Fruit fly (Drosophila melanogaster) S2 (cell line): ENCODE results near the gene Cyp4d20.
A peak's percentile ranks its signal among the peaks of the same experiment; 100 is the strongest.

Experiments used
- CG8478 ChIP-seq: fragments of >200 bp; optimal IDR thresholded peaks from 2 replicates; lab custom pipeline; 2018
- CTCF ChIP-seq, 2 experiments: fragments of >200 bp; optimal IDR thresholded peaks; 2 replicates each; lab custom pipeline; 2018

Cyp4d20 gene

dm6 chr3L:2478349-2478959, at the start of gene Cyp4d20:
Gene Cyp4d20 (minus strand): TSS chr3L:2478448.
- TF ChIP-seq CTCF (optimal IDR thresholded peaks at IDR 0.05; lab: Kevin White, UChicago) = no peak
- no peak for TF ChIP-seq CG8478 (lab: Kevin White, UChicago)

dm6 chr3L:2526873-2527272, 48.6 kb upstream of the Cyp4d20 start, which contains the start of gene CG32295:
Gene CG32295 (minus strand): TSS chr3L:2526973.
- TF ChIP-seq CG8478 (lab: Kevin White, UChicago) = no peak
- TF ChIP-seq CTCF (optimal IDR thresholded peaks at IDR 0.05; lab: Kevin White, UChicago) = no peak

- TF ChIP-seq CG8478 (lab: Kevin White, UChicago) (no peak), CTCF (optimal IDR thresholded peaks at IDR 0.05; lab: Kevin White, UChicago) (no peak)
Measured at dm6 chr3L:2515197-2515596, 36.9 kb upstream of the Cyp4d20 start.

- TF ChIP-seq CG8478 (lab: Kevin White, UChicago) = no peak
- no peak for TF ChIP-seq CTCF (optimal IDR thresholded peaks at IDR 0.05; lab: Kevin White, UChicago)
Measured at dm6 chr3L:2504796-2505195, 26.5 kb upstream of the Cyp4d20 start.

dm6 chr3L:2504031-2504615, 25.9 kb upstream of the Cyp4d20 start:
- TF ChIP-seq CG8478 (lab: Kevin White, UChicago) = no peak
- TF ChIP-seq CTCF (optimal IDR thresholded peaks at IDR 0.05; lab: Kevin White, UChicago) = no peak

- TF ChIP-seq CG8478 (lab: Kevin White, UChicago) = no peak
Measured at dm6 chr3L:2503465-2503864, 25.2 kb upstream of the Cyp4d20 start, which contains the start of gene CG16758. Gene CG16758 (minus strand): TSS chr3L:2503606.

- no peak for TF ChIP-seq CG8478 (lab: Kevin White, UChicago)
- no peak for TF ChIP-seq CTCF (optimal IDR thresholded peaks at IDR 0.05; lab: Kevin White, UChicago)
Measured at dm6 chr3L:2501764-2502163, 23.5 kb upstream of the Cyp4d20 start.

- TF ChIP-seq CG8478 (lab: Kevin White, UChicago) (no peak), CTCF (optimal IDR thresholded peaks at IDR 0.05; lab: Kevin White, UChicago) (no peak)
Measured at dm6 chr3L:2499077-2499476, 20.8 kb upstream of the Cyp4d20 start.

- TF ChIP-seq CTCF (optimal IDR thresholded peaks at IDR 0.05; lab: Kevin White, UChicago) (no peak), CG8478 (lab: Kevin White, UChicago) (no peak)
Measured at dm6 chr3L:2494183-2494541, 15.9 kb upstream of the Cyp4d20 start.

- TF ChIP-seq CTCF (optimal IDR thresholded peaks at IDR 0.05; lab: Kevin White, UChicago) = no peak
- TF ChIP-seq CG8478 (lab: Kevin White, UChicago) = no peak
Measured at dm6 chr3L:2493517-2494182, 15.4 kb upstream of the Cyp4d20 start.

- TF ChIP-seq CTCF (optimal IDR thresholded peaks at IDR 0.05; lab: Kevin White, UChicago) (no peak), CG8478 (lab: Kevin White, UChicago) (peak; percentile 26)
Measured at dm6 chr3L:2490752-2491151, 12.5 kb upstream of the Cyp4d20 start.

- TF ChIP-seq CTCF (optimal IDR thresholded peaks at IDR 0.05; lab: Kevin White, UChicago) (no peak), CG8478 (lab: Kevin White, UChicago) (no peak)
Measured at dm6 chr3L:2489855-2490254, 11.6 kb upstream of the Cyp4d20 start.

dm6 chr3L:2489438-2489837, 11.2 kb upstream of the Cyp4d20 start:
- TF ChIP-seq CTCF (optimal IDR thresholded peaks at IDR 0.05; lab: Kevin White, UChicago) = no peak
- TF ChIP-seq CG8478 (lab: Kevin White, UChicago) = no peak

- TF ChIP-seq CTCF (optimal IDR thresholded peaks at IDR 0.05; lab: Kevin White, UChicago) = no peak
- no peak for TF ChIP-seq CG8478 (lab: Kevin White, UChicago)
Measured at dm6 chr3L:2488634-2489033, 10.4 kb upstream of the Cyp4d20 start, which contains the start of gene CG1146. Gene CG1146 (plus strand): TSS chr3L:2488804.

dm6 chr3L:2487248-2487647, 9.0 kb upstream of the Cyp4d20 start:
- TF ChIP-seq CG8478 (lab: Kevin White, UChicago) = no peak
- TF ChIP-seq CTCF (optimal IDR thresholded peaks at IDR 0.05; lab: Kevin White, UChicago) = no peak
